Fruit fly (Drosophila melanogaster) whole organism, embryonic: ENCODE results near the gene Jhbp12.

Experiments used
- Ada2b ChIP-seq: fragments of 200-800 bp; sonication (Bioruptor generic); IDR thresholded peaks from 2 replicates; pipeline ENCODE4 v1.3.6; 2022; ENCODE audit warnings: missing biosample characterization, missing genetic modification characterization
- Atf-2 ChIP-seq: fragments of 200-800 bp; sonication (Bioruptor generic); optimal IDR thresholded peaks from 2 replicates; lab custom pipeline; 2016; ENCODE audit warnings: missing biosample characterization, missing genetic modification characterization
- BEAF-32 ChIP-seq: fragments of 200-800 bp; sonication (Bioruptor generic); optimal IDR thresholded peaks from 3 replicates; lab custom pipeline; 2017; ENCODE audit warnings: missing biosample characterization, missing genetic modification characterization, mild to moderate bottlenecking, moderate library complexity, missing genetic modification reagents
- Blimp-1 ChIP-seq: fragments of 200-800 bp; sonication (Bioruptor generic); optimal IDR thresholded peaks from 3 replicates; lab custom pipeline; 2018; ENCODE audit warnings: missing biosample characterization, missing genetic modification characterization, mild to moderate bottlenecking, moderate library complexity, missing genetic modification reagents
- CG10267 ChIP-seq: fragments of 200-800 bp; sonication (Bioruptor generic); optimal IDR thresholded peaks from 2 replicates; lab custom pipeline; 2018; ENCODE audit warnings: missing biosample characterization, mild to moderate bottlenecking, missing genetic modification characterization, moderate library complexity
- CG12071 ChIP-seq: fragments of 200-800 bp; sonication (Bioruptor generic); optimal IDR thresholded peaks from 3 replicates; lab custom pipeline; 2018; ENCODE audit warnings: missing biosample characterization, mild to moderate bottlenecking, missing genetic modification characterization
- CG12299 ChIP-seq: fragments of 200-800 bp; sonication (Bioruptor generic); optimal IDR thresholded peaks from 2 replicates; lab custom pipeline; 2018; ENCODE audit warnings: missing biosample characterization, mild to moderate bottlenecking, missing genetic modification characterization
- CG13624 ChIP-seq: fragments of 200-800 bp; sonication (Bioruptor generic); optimal IDR thresholded peaks from 2 replicates; lab custom pipeline; 2016; ENCODE audit warnings: missing biosample characterization, missing genetic modification characterization
- CG14050 ChIP-seq: fragments of 200-800 bp; sonication (Bioruptor generic); IDR thresholded peaks from 3 replicates; pipeline ENCODE4 v1.3.6; 2022; ENCODE audit warnings: missing biosample characterization, missing genetic modification characterization
- CG14667 ChIP-seq: fragments of 200-800 bp; sonication (Bioruptor generic); IDR thresholded peaks from 2 replicates; pipeline ENCODE4 v1.3.6; 2022; ENCODE audit warnings: missing biosample characterization, missing genetic modification characterization
- CG15601 ChIP-seq: fragments of 200-800 bp; sonication (Bioruptor generic); optimal IDR thresholded peaks from 3 replicates; lab custom pipeline; 2019; ENCODE audit warnings: missing biosample characterization, mild to moderate bottlenecking, missing genetic modification characterization, moderate library complexity
- CG1603 ChIP-seq: fragments of 200-800 bp; sonication (Bioruptor generic); optimal IDR thresholded peaks from 2 replicates; lab custom pipeline; 2019; ENCODE audit warnings: missing biosample characterization, mild to moderate bottlenecking, missing genetic modification characterization, moderate library complexity
- CG2889 ChIP-seq: fragments of 200-800 bp; sonication (Bioruptor generic); IDR thresholded peaks from 3 replicates; pipeline ENCODE4 v1.3.6; 2022; ENCODE audit warnings: missing biosample characterization, missing genetic modification characterization
- CG34224 ChIP-seq: fragments of 200-800 bp; sonication (Bioruptor generic); IDR thresholded peaks from 3 replicates; pipeline ENCODE4 v1.3.6; 2022; ENCODE audit warnings: missing biosample characterization, missing genetic modification characterization; ENCODE audit not compliant: partially characterized antibody
- CG34376 ChIP-seq: fragments of 200-800 bp; sonication (Bioruptor generic); optimal IDR thresholded peaks from 2 replicates; lab custom pipeline; 2018; ENCODE audit warnings: missing biosample characterization, mild to moderate bottlenecking, missing genetic modification characterization
- CG3847 ChIP-seq: fragments of 200-800 bp; sonication (Bioruptor generic); IDR thresholded peaks from 2 replicates; pipeline ENCODE4 v1.3.6; 2022; ENCODE audit warnings: missing biosample characterization, missing genetic modification characterization
- CG3995 ChIP-seq: fragments of 200-800 bp; sonication (Bioruptor generic); optimal IDR thresholded peaks from 3 replicates; lab custom pipeline; 2016; ENCODE audit warnings: missing biosample characterization, missing genetic modification characterization
- CG6689 ChIP-seq: fragments of 200-800 bp; sonication (Bioruptor generic); IDR thresholded peaks from 2 replicates; pipeline ENCODE4 v1.3.6; 2022; ENCODE audit warnings: missing biosample characterization, missing genetic modification characterization
- CG6765 ChIP-seq: fragments of 200-800 bp; sonication (Bioruptor generic); optimal IDR thresholded peaks from 3 replicates; lab custom pipeline; 2017; ENCODE audit warnings: missing biosample characterization, mild to moderate bottlenecking, missing genetic modification characterization
- CG6813 ChIP-seq: fragments of 200-800 bp; sonication (Bioruptor generic); optimal IDR thresholded peaks from 2 replicates; lab custom pipeline; 2017; ENCODE audit warnings: missing biosample characterization, missing genetic modification characterization, mild to moderate bottlenecking, moderate library complexity, missing genetic modification reagents
- CG7928 ChIP-seq: fragments of 200-800 bp; sonication (Bioruptor generic); optimal IDR thresholded peaks from 2 replicates; lab custom pipeline; 2017; ENCODE audit warnings: missing biosample characterization, mild to moderate bottlenecking, missing genetic modification characterization
- CG9609 ChIP-seq: fragments of 200-800 bp; sonication (Bioruptor generic); optimal IDR thresholded peaks from 3 replicates; lab custom pipeline; 2016; ENCODE audit warnings: missing biosample characterization, missing genetic modification characterization
- Dfd ChIP-seq, 2 experiments: fragments of >200 bp; optimal IDR thresholded peaks; 2 replicates each; lab custom pipeline; 2017; ENCODE audit warnings: missing biosample characterization in 2 of 2, missing genetic modification characterization in 2 of 2
- ERR ChIP-seq: fragments of 200-800 bp; sonication (Bioruptor generic); optimal IDR thresholded peaks from 2 replicates; lab custom pipeline; 2016; ENCODE audit warnings: missing biosample characterization, missing genetic modification characterization
- HLH3B ChIP-seq: fragments of 200-800 bp; sonication (Bioruptor generic); IDR thresholded peaks from 2 replicates; pipeline ENCODE4 v1.3.6; 2022; ENCODE audit warnings: missing biosample characterization, missing genetic modification characterization
- HmgZ ChIP-seq: fragments of 200-800 bp; sonication (Bioruptor generic); optimal IDR thresholded peaks from 2 replicates; lab custom pipeline; 2018; ENCODE audit warnings: missing biosample characterization, mild to moderate bottlenecking, missing genetic modification characterization
- Kr ChIP-seq: fragments of 200-800 bp; sonication (Bioruptor generic); optimal IDR thresholded peaks from 2 replicates; lab custom pipeline; 2017; ENCODE audit warnings: missing biosample characterization, mild to moderate bottlenecking, missing genetic modification characterization
- Max ChIP-seq: fragments of 200-800 bp; sonication (Bioruptor generic); optimal IDR thresholded peaks from 2 replicates; lab custom pipeline; 2016; ENCODE audit warnings: missing biosample characterization, mild to moderate bottlenecking, missing genetic modification characterization
- NK7.1 ChIP-seq: fragments of 200-800 bp; sonication (Bioruptor generic); optimal IDR thresholded peaks from 3 replicates; lab custom pipeline; 2016; ENCODE audit warnings: missing biosample characterization, missing genetic modification characterization
- ash1 ChIP-seq: fragments of 200-800 bp; sonication (Bioruptor generic); optimal IDR thresholded peaks from 2 replicates; lab custom pipeline; 2018; ENCODE audit warnings: missing biosample characterization, mild to moderate bottlenecking, missing genetic modification characterization
- bab2 ChIP-seq: fragments of 200-800 bp; sonication (Bioruptor generic); optimal IDR thresholded peaks from 2 replicates; lab custom pipeline; 2016; ENCODE audit warnings: missing biosample characterization, missing genetic modification characterization
- bbx ChIP-seq: fragments of 200-800 bp; sonication (Bioruptor generic); IDR thresholded peaks from 2 replicates; pipeline ENCODE4 v1.3.6; 2022; ENCODE audit warnings: missing biosample characterization, missing genetic modification characterization; ENCODE audit not compliant: partially characterized antibody
- cg ChIP-seq: fragments of 200-800 bp; sonication (Bioruptor generic); optimal IDR thresholded peaks from 3 replicates; lab custom pipeline; 2019; ENCODE audit warnings: missing biosample characterization, mild to moderate bottlenecking, missing genetic modification characterization, moderate library complexity
- crol ChIP-seq: fragments of 200-800 bp; sonication (Bioruptor generic); IDR thresholded peaks from 2 replicates; pipeline ENCODE4 v1.3.6; 2022; ENCODE audit warnings: missing biosample characterization, missing genetic modification characterization
- dmrt11E ChIP-seq: fragments of 200-800 bp; sonication (Bioruptor generic); optimal IDR thresholded peaks from 3 replicates; lab custom pipeline; 2018; ENCODE audit warnings: missing biosample characterization, mild to moderate bottlenecking, missing genetic modification characterization, moderate library complexity
- ems ChIP-seq: fragments of 200-800 bp; sonication (Bioruptor generic); optimal IDR thresholded peaks from 3 replicates; lab custom pipeline; 2016; ENCODE audit warnings: missing biosample characterization, missing genetic modification characterization
- fd102C ChIP-seq: fragments of 200-800 bp; sonication (Bioruptor generic); optimal IDR thresholded peaks from 2 replicates; lab custom pipeline; 2018; ENCODE audit warnings: missing biosample characterization, mild to moderate bottlenecking, missing genetic modification characterization, moderate library complexity
- hbn ChIP-seq: fragments of 200-800 bp; sonication (Bioruptor generic); IDR thresholded peaks from 2 replicates; pipeline ENCODE4 v1.3.6; 2022; ENCODE audit warnings: missing biosample characterization, missing genetic modification characterization; ENCODE audit not compliant: partially characterized antibody
- ind ChIP-seq: fragments of 200-800 bp; sonication (Bioruptor generic); optimal IDR thresholded peaks from 3 replicates; lab custom pipeline; 2016; ENCODE audit warnings: missing biosample characterization, missing genetic modification characterization
- jigr1 ChIP-seq: fragments of 200-800 bp; sonication (Bioruptor generic); IDR thresholded peaks from 3 replicates; pipeline ENCODE4 v1.3.6; 2022; ENCODE audit warnings: missing biosample characterization, missing genetic modification characterization
- kay ChIP-seq: fragments of 200-800 bp; sonication (Bioruptor generic); optimal IDR thresholded peaks from 2 replicates; lab custom pipeline; 2016; ENCODE audit warnings: missing biosample characterization, missing genetic modification characterization
- lola ChIP-seq, 3 experiments: fragments of >200 bp in 2 of 3; fragments of 200-800 bp in 1 of 3; sonication (Bioruptor generic) in 1 of 3; optimal IDR thresholded peaks; 2 replicates each; lab custom pipeline; 2017 to 2019; ENCODE audit warnings: missing biosample characterization in 3 of 3, missing genetic modification characterization in 3 of 3, mild to moderate bottlenecking in 1 of 3, moderate library complexity in 1 of 3
- maf-S ChIP-seq: fragments of 200-800 bp; sonication (Bioruptor generic); optimal IDR thresholded peaks from 2 replicates; lab custom pipeline; 2016; ENCODE audit warnings: missing biosample characterization, missing genetic modification characterization
- nau ChIP-seq: fragments of 200-800 bp; sonication (Bioruptor generic); optimal IDR thresholded peaks from 3 replicates; lab custom pipeline; 2017; ENCODE audit warnings: missing biosample characterization, mild to moderate bottlenecking, missing genetic modification characterization, missing genetic modification reagents
- nom ChIP-seq: fragments of 200-800 bp; sonication (Bioruptor generic); optimal IDR thresholded peaks from 2 replicates; lab custom pipeline; 2017; ENCODE audit warnings: missing biosample characterization, missing genetic modification characterization, mild to moderate bottlenecking, moderate library complexity, missing genetic modification reagents
- otp ChIP-seq: fragments of 200-800 bp; sonication (Bioruptor generic); IDR thresholded peaks from 3 replicates; pipeline ENCODE4, ENCODE4 v1.3.6; 2022; ENCODE audit warnings: missing biosample characterization, missing genetic modification characterization
- sisA ChIP-seq: fragments of 200-800 bp; sonication (Bioruptor generic); IDR thresholded peaks from 2 replicates; pipeline ENCODE4 v1.3.6; 2022; ENCODE audit warnings: missing biosample characterization, missing genetic modification characterization
- sug ChIP-seq: fragments of 200-800 bp; optimal IDR thresholded peaks from 2 replicates; lab custom pipeline; 2019; ENCODE audit warnings: missing biosample characterization, mild to moderate bottlenecking, missing genetic modification characterization, moderate library complexity
- tll ChIP-seq, 2 experiments: fragments of 200-800 bp in 1 of 2; fragments of >200 bp in 1 of 2; sonication (Bioruptor generic) in 1 of 2; optimal IDR thresholded peaks; 2 replicates each; lab custom pipeline; 2017 to 2019; ENCODE audit warnings: missing biosample characterization in 2 of 2, missing genetic modification characterization in 2 of 2, mild to moderate bottlenecking in 1 of 2, moderate library complexity in 1 of 2
- ttk ChIP-seq: fragments of 200-800 bp; sonication (Bioruptor generic); IDR thresholded peaks from 2 replicates; pipeline ENCODE4 v2.1.2; 2022; ENCODE audit warnings: missing biosample characterization, missing genetic modification characterization
- usp ChIP-seq: fragments of >200 bp; optimal IDR thresholded peaks from 2 replicates; lab custom pipeline; 2017; ENCODE audit warnings: missing biosample characterization, missing genetic modification characterization

The Jhbp12 gene

DNA sequence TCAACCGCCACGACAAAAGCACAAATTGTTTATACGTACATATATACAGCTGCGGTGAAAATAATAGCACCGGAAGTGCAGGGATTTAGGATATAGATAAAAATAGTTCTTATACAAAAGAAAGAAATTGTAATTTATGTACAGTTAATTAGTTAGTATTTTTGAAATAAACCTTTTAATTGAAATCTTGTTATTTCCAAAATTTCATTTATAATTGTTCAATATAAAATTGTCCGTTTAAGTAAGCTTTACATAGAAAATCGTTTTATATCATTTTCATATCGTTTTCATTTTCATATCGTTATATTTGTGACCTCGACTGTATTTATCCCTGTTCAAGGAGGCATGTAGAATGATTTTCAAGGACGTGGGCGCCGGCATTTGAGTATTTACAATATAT lies 49.5 kb downstream of the Jhbp12 start (continued):
- no peak for TF ChIP-seq CG14050 (GFP tag; lab: Robert Waterston, UW)
- no peak for TF ChIP-seq jigr1 (GFP tag; lab: Robert Waterston, UW)
- TF ChIP-seq lola (GFP tag; optimal IDR thresholded peaks at IDR 0.05; lab: Kevin White, UChicago), result no peak
- no peak for TF ChIP-seq fd102C
- TF ChIP-seq CG6813, result peak; percentile 57
- TF ChIP-seq tll (GFP tag; optimal IDR thresholded peaks at IDR 0.05; lab: Kevin White, UChicago), result no peak
- TF ChIP-seq CG34376 (GFP tag; lab: Kevin White, UChicago), result peak; percentile 79
- peak; percentile 62 for TF ChIP-seq CG12299 (tag; lab: Kevin White, UChicago)
- TF ChIP-seq hbn, result no peak
- TF ChIP-seq ERR (GFP tag; lab: Kevin White, UChicago), result no peak
- no peak for TF ChIP-seq CG14667
- TF ChIP-seq sisA, result no peak
- TF ChIP-seq CG3847 (GFP tag; lab: Robert Waterston, UW), result no peak
- TF ChIP-seq sug, result peak; percentile 63
- peak; percentile 51 for TF ChIP-seq CG10267 (tag; lab: Kevin White, UChicago)
- no peak for TF ChIP-seq crol
- no peak for TF ChIP-seq nom (GFP tag; lab: Kevin White, UChicago)
- TF ChIP-seq Max, result no peak
- no peak for TF ChIP-seq CG3995 (GFP tag; lab: Kevin White, UChicago)
- no peak for TF ChIP-seq NK7.1 (GFP tag; lab: Kevin White, UChicago)
- no peak for TF ChIP-seq CG2889 (GFP tag; lab: Robert Waterston, UW)
- no peak for TF ChIP-seq kay (GFP tag; lab: Kevin White, UChicago)
- no peak for TF ChIP-seq CG12071 (GFP tag; lab: Kevin White, UChicago)
- TF ChIP-seq maf-S (GFP tag; lab: Kevin White, UChicago), result no peak
- TF ChIP-seq ems (GFP tag; lab: Kevin White, UChicago), result no peak
- TF ChIP-seq Ada2b (GFP tag; lab: Robert Waterston, UW), result 0 out of 2 replicates have a peak, but pooled peaks have one; percentile 20
- TF ChIP-seq BEAF-32 (GFP tag; lab: Kevin White, UChicago), result no peak
- TF ChIP-seq CG1603 (tag; lab: Kevin White, UChicago), result no peak
- no peak for TF ChIP-seq CG15601 (tag; lab: Kevin White, UChicago)
- peak; percentile 33 for TF ChIP-seq nau
- TF ChIP-seq dmrt11E (tag; lab: Kevin White, UChicago), result no peak
- TF ChIP-seq HLH3B (GFP tag; lab: Robert Waterston, UW), result no peak
- no peak for TF ChIP-seq usp (GFP tag; lab: Kevin White, UChicago)
- TF ChIP-seq cg, result no peak
- peak; percentile 78 for TF ChIP-seq CG6765
- no peak; the same call in 1 of the 2 replicates for TF ChIP-seq CG6689
- peak; percentile 24 for TF ChIP-seq Blimp-1 (GFP tag; lab: Kevin White, UChicago)
- TF ChIP-seq ash1, result no peak
- no peak for TF ChIP-seq otp
- TF ChIP-seq HmgZ (tag; lab: Kevin White, UChicago), result peak; percentile 35
- TF ChIP-seq CG34224 (GFP tag; lab: Robert Waterston, UW), result no peak
- no peak for TF ChIP-seq bab2 (GFP tag; lab: Kevin White, UChicago)
- no peak for TF ChIP-seq Atf-2 (GFP tag; lab: Kevin White, UChicago)
- no peak for TF ChIP-seq CG7928 (GFP tag; lab: Kevin White, UChicago)
- TF ChIP-seq ind (GFP tag; lab: Kevin White, UChicago), result peak; percentile 20
- TF ChIP-seq CG9609 (GFP tag; lab: Kevin White, UChicago), result no peak
- peak; percentile 53 for TF ChIP-seq CG13624 (GFP tag; lab: Kevin White, UChicago)
- no peak for TF ChIP-seq Dfd (GFP tag; optimal IDR thresholded peaks at IDR 0.05; lab: Kevin White, UChicago)
- TF ChIP-seq ttk (GFP tag; lab: Robert Waterston, UW), result no peak
- no peak for TF ChIP-seq Kr (GFP tag; lab: Kevin White, UChicago)
- no peak for TF ChIP-seq bbx
